Fruit fly (Drosophila melanogaster) Kc167 (cell line): ENCODE data around the gene Cog1.

Experiments
- Myc ChIP-seq: fragments of >200 bp; optimal IDR thresholded peaks from 2 replicates; lab custom pipeline; 2017; ENCODE audit warnings: missing external identifiers
- Sin3A ChIP-seq: fragments of >200 bp; optimal IDR thresholded peaks from 2 replicates; lab custom pipeline; 2018; ENCODE audit warnings: missing external identifiers
- h ChIP-seq: fragments of >200 bp; optimal IDR thresholded peaks from 3 replicates; lab custom pipeline; 2018; ENCODE audit warnings: missing external identifiers
- insv ChIP-seq: fragments of >200 bp; optimal IDR thresholded peaks from 3 replicates; lab custom pipeline; 2018; ENCODE audit warnings: missing external identifiers
- psq ChIP-seq: fragments of >200 bp; optimal IDR thresholded peaks from 2 replicates; lab custom pipeline; 2017; ENCODE audit warnings: missing external identifiers
- ttk ChIP-seq: sonication (Bioruptor generic); optimal IDR thresholded peaks from 2 replicates; lab custom pipeline; 2017; ENCODE audit warnings: missing external identifiers

dm6 chr3R:12251534-12251933 lies 32.0 kb upstream of the Cog1 start:
- TF ChIP-seq Sin3A (lab: Kevin White, UChicago) (no peak), psq (lab: Kevin White, UChicago) (no peak), Myc (lab: Kevin White, UChicago) (no peak), insv (lab: Kevin White, UChicago) (no peak), ttk (no peak), h (no peak)
